Fruit fly (Drosophila melanogaster) whole organism, prepupa: Measurements from ENCODE around the gene CG33110.

ENCODE experiments used
- Blimp-1 ChIP-seq: fragments of 200-800 bp; sonication (Bioruptor generic); optimal IDR thresholded peaks from 3 replicates; lab custom pipeline; 2017; ENCODE audit warnings: missing biosample characterization, missing genetic modification characterization, mild to moderate bottlenecking, moderate library complexity, missing genetic modification reagents
- CG10631 ChIP-seq: fragments of 200-800 bp; sonication (Bioruptor generic); optimal IDR thresholded peaks from 2 replicates; lab custom pipeline; 2016; ENCODE audit warnings: missing biosample characterization, missing genetic modification characterization
- CG11294 ChIP-seq: fragments of 200-800 bp; sonication (Bioruptor generic); IDR thresholded peaks from 2 replicates; pipeline ENCODE4 v1.3.6; 2022; ENCODE audit warnings: missing biosample characterization, missing genetic modification characterization
- CG11762 ChIP-seq: fragments of 200-800 bp; sonication (Bioruptor generic); optimal IDR thresholded peaks from 3 replicates; lab custom pipeline; 2016; ENCODE audit warnings: missing biosample characterization, missing genetic modification characterization; ENCODE audit not compliant: insufficient read depth
- CG11902 ChIP-seq: fragments of 200-800 bp; sonication (Bioruptor generic); optimal IDR thresholded peaks from 3 replicates; lab custom pipeline; 2016; ENCODE audit warnings: missing biosample characterization, missing genetic modification characterization
- CG15336 ChIP-seq: fragments of 200-800 bp; sonication (Bioruptor generic); IDR thresholded peaks from 2 replicates; pipeline ENCODE4 v1.3.6; 2022; ENCODE audit warnings: missing biosample characterization, missing genetic modification characterization
- CG1621 ChIP-seq: fragments of 200-800 bp; sonication (Bioruptor generic); optimal IDR thresholded peaks from 3 replicates; lab custom pipeline; 2018; ENCODE audit warnings: missing biosample characterization, mild to moderate bottlenecking, missing genetic modification characterization
- CG16779 ChIP-seq: fragments of 200-800 bp; sonication (Bioruptor generic); optimal IDR thresholded peaks from 3 replicates; lab custom pipeline; 2017; ENCODE audit warnings: missing biosample characterization, mild to moderate bottlenecking, missing genetic modification characterization
- CG3032 ChIP-seq: fragments of 200-800 bp; optimal IDR thresholded peaks from 2 replicates; lab custom pipeline; 2019; ENCODE audit warnings: missing biosample characterization, mild to moderate bottlenecking, missing genetic modification characterization, moderate library complexity
- CG31627 ChIP-seq: fragments of 200-800 bp; sonication (Bioruptor generic); optimal IDR thresholded peaks from 3 replicates; lab custom pipeline; 2016; ENCODE audit warnings: missing biosample characterization, missing genetic modification characterization
- CG32006 ChIP-seq: fragments of 200-800 bp; sonication (Bioruptor generic); optimal IDR thresholded peaks from 3 replicates; lab custom pipeline; 2017; ENCODE audit warnings: missing biosample characterization, mild to moderate bottlenecking, missing genetic modification characterization
- CG34406 ChIP-seq: fragments of 200-800 bp; sonication (Bioruptor generic); optimal IDR thresholded peaks from 3 replicates; lab custom pipeline; 2016; ENCODE audit warnings: missing biosample characterization, missing genetic modification characterization
- CG3919 ChIP-seq: fragments of 200-800 bp; sonication (Bioruptor generic); optimal IDR thresholded peaks from 3 replicates; lab custom pipeline; 2016; ENCODE audit warnings: missing biosample characterization, missing genetic modification characterization
- CG4318 ChIP-seq: fragments of 200-800 bp; sonication (Bioruptor generic); optimal IDR thresholded peaks from 3 replicates; lab custom pipeline; 2017; ENCODE audit warnings: missing biosample characterization, mild to moderate bottlenecking, missing genetic modification characterization
- CG6163 ChIP-seq: fragments of 200-800 bp; sonication (Bioruptor generic); IDR thresholded peaks from 3 replicates; pipeline ENCODE4 v1.3.6; 2022; ENCODE audit warnings: missing biosample characterization, missing genetic modification characterization
- CG6792 ChIP-seq: fragments of 200-800 bp; sonication (Bioruptor generic); optimal IDR thresholded peaks from 3 replicates; lab custom pipeline; 2016; ENCODE audit warnings: missing biosample characterization, missing genetic modification characterization
- CG6808 ChIP-seq: fragments of 200-800 bp; sonication (Bioruptor generic); optimal IDR thresholded peaks from 3 replicates; lab custom pipeline; 2017; ENCODE audit warnings: missing biosample characterization, missing genetic modification characterization, mild to moderate bottlenecking, moderate library complexity, missing genetic modification reagents
- CG8119 ChIP-seq: fragments of 200-800 bp; sonication (Bioruptor generic); IDR thresholded peaks from 3 replicates; pipeline ENCODE4 v1.3.6; 2022; ENCODE audit warnings: missing biosample characterization, missing genetic modification characterization
- CG8319 ChIP-seq: fragments of 200-800 bp; sonication (Bioruptor generic); optimal IDR thresholded peaks from 3 replicates; lab custom pipeline; 2016; ENCODE audit warnings: missing biosample characterization, missing genetic modification characterization
- CG8632 ChIP-seq: fragments of 200-800 bp; sonication (Bioruptor generic); optimal IDR thresholded peaks from 3 replicates; lab custom pipeline; 2016; ENCODE audit warnings: missing biosample characterization, missing genetic modification characterization
- CG9139 ChIP-seq: fragments of 200-800 bp; sonication (Bioruptor generic); optimal IDR thresholded peaks from 3 replicates; lab custom pipeline; 2017; ENCODE audit warnings: missing biosample characterization, mild to moderate bottlenecking, missing genetic modification characterization
- Eip78C ChIP-seq: fragments of 200-800 bp; sonication (Bioruptor generic); peaks from one replicate; lab custom pipeline; 2016; ENCODE audit warnings: missing biosample characterization, missing genetic modification characterization
- Eip93F ChIP-seq: fragments of 200-800 bp; sonication (Bioruptor generic); optimal IDR thresholded peaks from 2 replicates; lab custom pipeline; 2016; ENCODE audit warnings: missing biosample characterization, mild to moderate bottlenecking, missing genetic modification characterization
- Ets21C ChIP-seq: fragments of 200-800 bp; sonication (Bioruptor generic); optimal IDR thresholded peaks from 3 replicates; lab custom pipeline; 2016; ENCODE audit warnings: missing biosample characterization, missing genetic modification characterization
- Ets96B ChIP-seq: fragments of 200-800 bp; optimal IDR thresholded peaks from 2 replicates; lab custom pipeline; 2019; ENCODE audit warnings: missing biosample characterization, mild to moderate bottlenecking, missing genetic modification characterization, moderate library complexity
- Gug ChIP-seq: fragments of 200-800 bp; sonication (Bioruptor generic); IDR thresholded peaks from 2 replicates; pipeline ENCODE4 v1.3.6; 2022; ENCODE audit warnings: missing biosample characterization, missing genetic modification characterization
- Hr38 ChIP-seq: sonication (Bioruptor generic); optimal IDR thresholded peaks from 2 replicates; lab custom pipeline; 2016; ENCODE audit warnings: missing biosample characterization, missing genetic modification characterization
- Hr4 ChIP-seq: fragments of 200-800 bp; sonication (Bioruptor generic); optimal IDR thresholded peaks from 3 replicates; lab custom pipeline; 2016; ENCODE audit warnings: missing biosample characterization, missing genetic modification characterization
- Lpt ChIP-seq: fragments of 200-800 bp; sonication (Bioruptor generic); optimal IDR thresholded peaks from 3 replicates; lab custom pipeline; 2016; ENCODE audit warnings: missing biosample characterization, missing genetic modification characterization
- Met ChIP-seq: fragments of 200-800 bp; sonication (Bioruptor generic); optimal IDR thresholded peaks from 3 replicates; lab custom pipeline; 2016; ENCODE audit warnings: missing biosample characterization, missing genetic modification characterization
- OdsH ChIP-seq: fragments of 200-800 bp; sonication (Bioruptor generic); optimal IDR thresholded peaks from 3 replicates; lab custom pipeline; 2016; ENCODE audit warnings: missing biosample characterization, missing genetic modification characterization
- Smox ChIP-seq: fragments of 200-800 bp; sonication (Bioruptor generic); optimal IDR thresholded peaks from 3 replicates; lab custom pipeline; 2016; ENCODE audit warnings: missing biosample characterization, missing genetic modification characterization
- Sox102F ChIP-seq: fragments of 200-800 bp; sonication (Bioruptor generic); optimal IDR thresholded peaks from 2 replicates; lab custom pipeline; 2016; ENCODE audit warnings: missing biosample characterization, mild to moderate bottlenecking, missing genetic modification characterization
- Sox14 ChIP-seq: fragments of 200-800 bp; sonication (Bioruptor generic); optimal IDR thresholded peaks from 3 replicates; lab custom pipeline; 2016; ENCODE audit warnings: missing biosample characterization, missing genetic modification characterization
- achi ChIP-seq: fragments of 200-800 bp; sonication (Bioruptor generic); optimal IDR thresholded peaks from 3 replicates; lab custom pipeline; 2016; ENCODE audit warnings: missing biosample characterization, missing genetic modification characterization
- acj6 ChIP-seq: fragments of 200-800 bp; sonication (Bioruptor generic); optimal IDR thresholded peaks from 3 replicates; lab custom pipeline; 2016; ENCODE audit warnings: missing biosample characterization, missing genetic modification characterization
- dsx ChIP-seq: fragments of 200-800 bp; optimal IDR thresholded peaks from 3 replicates; lab custom pipeline; 2019; ENCODE audit warnings: missing biosample characterization, mild to moderate bottlenecking, missing genetic modification characterization, moderate library complexity; ENCODE audit not compliant: poor library complexity, severe bottlenecking
- eg ChIP-seq: fragments of 200-800 bp; sonication (Bioruptor generic); IDR thresholded peaks from 3 replicates; pipeline ENCODE4 v1.3.6; 2022; ENCODE audit warnings: missing biosample characterization, missing genetic modification characterization
- esn ChIP-seq: fragments of 200-800 bp; sonication (Bioruptor generic); optimal IDR thresholded peaks from 2 replicates; lab custom pipeline; 2016; ENCODE audit warnings: missing biosample characterization, mild to moderate bottlenecking, missing genetic modification characterization, moderate library complexity
- fd85E ChIP-seq: fragments of 200-800 bp; sonication (Bioruptor generic); optimal IDR thresholded peaks from 3 replicates; lab custom pipeline; 2016; ENCODE audit warnings: missing biosample characterization, missing genetic modification characterization
- fkh ChIP-seq: fragments of 200-800 bp; sonication (Bioruptor generic); optimal IDR thresholded peaks from 3 replicates; lab custom pipeline; 2017; ENCODE audit warnings: missing biosample characterization, mild to moderate bottlenecking, missing genetic modification characterization, moderate library complexity
- lz ChIP-seq: fragments of 200-800 bp; sonication (Bioruptor generic); optimal IDR thresholded peaks from 3 replicates; lab custom pipeline; 2016; ENCODE audit warnings: missing biosample characterization, missing genetic modification characterization
- net ChIP-seq: fragments of 200-800 bp; sonication (Bioruptor generic); optimal IDR thresholded peaks from 3 replicates; lab custom pipeline; 2016; ENCODE audit warnings: missing biosample characterization, missing genetic modification characterization
- pdm3 ChIP-seq: fragments of 200-800 bp; sonication (Bioruptor generic); optimal IDR thresholded peaks from 3 replicates; lab custom pipeline; 2016; ENCODE audit warnings: missing biosample characterization, missing genetic modification characterization
- spab ChIP-seq: fragments of 200-800 bp; sonication (Bioruptor generic); optimal IDR thresholded peaks from 2 replicates; lab custom pipeline; 2017; ENCODE audit warnings: missing biosample characterization, mild to moderate bottlenecking, missing genetic modification characterization, missing genetic modification reagents
- ss ChIP-seq, 2 experiments: fragments of 200-800 bp; sonication (Bioruptor generic); optimal IDR thresholded peaks; 2 replicates in 1 of 2; 3 replicates in 1 of 2; lab custom pipeline; 2017 to 2018; ENCODE audit warnings: mild to moderate bottlenecking in 2 of 2, missing biosample characterization in 2 of 2, missing genetic modification characterization in 2 of 2, moderate library complexity in 1 of 2
- svp ChIP-seq: fragments of 200-800 bp; sonication (Bioruptor generic); peaks from one replicate; lab custom pipeline; 2016; ENCODE audit warnings: missing biosample characterization, missing genetic modification characterization
- topi ChIP-seq: fragments of 200-800 bp; sonication (Bioruptor generic); optimal IDR thresholded peaks from 3 replicates; lab custom pipeline; 2016; ENCODE audit warnings: missing biosample characterization, missing genetic modification characterization
- vri ChIP-seq: fragments of 200-800 bp; sonication (Bioruptor generic); optimal IDR thresholded peaks from 3 replicates; lab custom pipeline; 2016; ENCODE audit warnings: missing biosample characterization, mild to moderate bottlenecking, missing genetic modification characterization

The CG33110 gene

DNA sequence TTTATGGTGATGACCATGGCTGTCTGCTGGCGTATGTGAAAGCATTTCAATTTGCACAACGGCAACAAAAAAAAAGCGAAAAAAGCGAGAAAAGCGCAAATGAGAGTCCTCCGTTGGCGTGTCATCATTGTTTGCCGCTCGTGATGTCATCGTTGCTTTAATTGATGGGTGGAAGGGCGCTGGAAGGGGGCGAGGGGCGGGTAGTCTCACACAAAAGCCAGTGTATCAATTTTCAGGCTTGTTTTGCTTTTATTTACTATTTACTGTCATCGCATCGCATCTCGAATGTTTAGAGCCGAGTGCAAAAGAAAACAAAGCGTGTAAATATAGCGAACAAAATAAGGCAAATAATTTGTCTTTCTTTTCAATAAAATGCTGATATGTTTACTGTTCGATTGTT, 19.3 kb downstream of the CG33110 start (continued):
- no peak for TF ChIP-seq Met
- TF ChIP-seq fd85E (GFP tag; lab: Kevin White, UChicago): no peak
- TF ChIP-seq Lpt (GFP tag; lab: Kevin White, UChicago): no peak
- TF ChIP-seq CG3032 (tag; lab: Kevin White, UChicago): peak; percentile 33

DNA sequence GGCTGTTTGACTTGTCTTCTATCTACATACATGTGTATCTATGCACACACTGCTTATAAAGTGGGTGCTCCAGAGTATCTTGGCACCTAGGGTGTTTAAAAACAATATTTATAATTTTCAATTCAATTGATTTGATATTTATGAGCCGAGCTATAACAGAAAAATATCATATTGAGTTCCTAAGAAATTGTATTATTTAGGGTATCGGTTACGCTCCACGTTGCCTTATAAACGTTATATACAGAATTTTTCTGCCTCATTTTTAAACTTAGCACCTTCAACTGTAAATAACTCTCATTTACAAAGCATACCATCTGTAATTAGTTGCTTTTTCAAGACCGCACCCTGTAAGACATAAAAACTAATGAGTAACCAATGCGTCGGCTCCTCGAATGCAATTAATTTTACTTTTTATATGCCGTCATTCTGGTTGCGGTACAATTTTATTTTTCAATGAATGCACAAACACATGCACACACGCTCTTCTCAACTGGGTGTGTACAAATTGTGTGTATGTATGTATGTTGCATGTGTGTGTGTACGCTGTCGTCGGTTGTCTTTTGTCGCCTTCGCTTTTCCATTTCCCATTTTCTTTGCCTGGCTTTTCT, 20.8 kb downstream of the CG33110 start:
- TF ChIP-seq eg (GFP tag; lab: Robert Waterston, UW): peak; percentile 64; the same call in 1 of the 3 replicates
- TF ChIP-seq CG8632 (GFP tag; lab: Kevin White, UChicago): peak; percentile 45
- TF ChIP-seq Met: peak; percentile 50
- TF ChIP-seq Eip78C (GFP tag; lab: Kevin White, UChicago): peak; percentile 79
- peak; percentile 85 for TF ChIP-seq Hr4 (GFP tag; lab: Kevin White, UChicago)
- no peak for TF ChIP-seq CG11902
- no peak for TF ChIP-seq CG8319 (GFP tag; lab: Kevin White, UChicago)
- TF ChIP-seq esn: peak; percentile 64
- TF ChIP-seq CG4318: peak; percentile 80
- peak; percentile 37 for TF ChIP-seq Ets96B
- TF ChIP-seq pdm3 (GFP tag; lab: Kevin White, UChicago): peak; percentile 72
- peak; percentile 13 for TF ChIP-seq CG34406 (GFP tag; lab: Kevin White, UChicago)
- TF ChIP-seq svp: peak; percentile 62
- no peak for TF ChIP-seq Blimp-1
- peak; percentile 67 for TF ChIP-seq CG10631
- TF ChIP-seq CG6792 (GFP tag; lab: Kevin White, UChicago): peak; percentile 55
- TF ChIP-seq spab (GFP tag; lab: Kevin White, UChicago): peak; percentile 11
- TF ChIP-seq CG15336: peak; percentile 71
- no peak for TF ChIP-seq CG1621 (tag; lab: Kevin White, UChicago)
- TF ChIP-seq CG9139: no peak
- peak; percentile 65 for TF ChIP-seq acj6 (GFP tag; lab: Kevin White, UChicago)
- TF ChIP-seq CG8119 (GFP tag; lab: Robert Waterston, UW): peak; percentile 71; the same call in 2 of the 3 replicates
- TF ChIP-seq CG11294: no peak; the same call in 1 of the 2 replicates
- TF ChIP-seq dsx (GFP tag; lab: Kevin White, UChicago): no peak
- TF ChIP-seq ss (GFP tag; optimal IDR thresholded peaks at IDR 0.05; lab: Kevin White, UChicago): peak in 1 of 2 experiments; percentile 15
- TF ChIP-seq CG6163 (GFP tag; lab: Robert Waterston, UW): peak; percentile 39; the same call in 2 of the 3 replicates
- peak; percentile 55 for TF ChIP-seq CG3919
- peak; percentile 22 for TF ChIP-seq Sox102F (GFP tag; lab: Kevin White, UChicago)
- TF ChIP-seq Lpt (GFP tag; lab: Kevin White, UChicago): peak; percentile 65
- TF ChIP-seq vri (GFP tag; lab: Kevin White, UChicago): no peak
- TF ChIP-seq Ets21C (GFP tag; lab: Kevin White, UChicago): peak; percentile 10
- peak; percentile 44 for TF ChIP-seq CG31627 (GFP tag; lab: Kevin White, UChicago)
- TF ChIP-seq Sox14 (GFP tag; lab: Kevin White, UChicago): peak; percentile 70
- TF ChIP-seq lz (GFP tag; lab: Kevin White, UChicago): peak; percentile 64
- TF ChIP-seq Eip93F (GFP tag; lab: Kevin White, UChicago): no peak
- peak; percentile 92 for TF ChIP-seq CG32006 (GFP tag; lab: Kevin White, UChicago)
- TF ChIP-seq achi (GFP tag; lab: Kevin White, UChicago): peak; percentile 64
- no peak for TF ChIP-seq Hr38
- TF ChIP-seq Gug (GFP tag; lab: Robert Waterston, UW): peak; percentile 57
- no peak for TF ChIP-seq fd85E (GFP tag; lab: Kevin White, UChicago)
- TF ChIP-seq net: peak; percentile 76
- peak; percentile 24 for TF ChIP-seq CG11762
- peak; percentile 76 for TF ChIP-seq fkh (GFP tag; lab: Kevin White, UChicago)
- peak; percentile 22 for TF ChIP-seq CG6808 (GFP tag; lab: Kevin White, UChicago)
- peak; percentile 38 for TF ChIP-seq CG16779 (tag; lab: Kevin White, UChicago)
- peak; percentile 16 for TF ChIP-seq topi (GFP tag; lab: Kevin White, UChicago)
- peak; percentile 23 for TF ChIP-seq Smox (GFP tag; lab: Kevin White, UChicago)
- peak; percentile 66 for TF ChIP-seq OdsH (GFP tag; lab: Kevin White, UChicago)
